Fruit fly (Drosophila melanogaster): ENCODE results near the gene cwo.

dm6 chr3R:10412550-10413459 is 24.7 kb downstream of the cwo start, which contains the start of the genes Irp-1B and Rrp46:
- TF ChIP-seq EcR (GFP tag; optimal IDR thresholded peaks at IDR 0.05) (peak in 1 of 2 experiments; percentile 72), psq (optimal IDR thresholded peaks at IDR 0.05) (no peak), usp (GFP tag; optimal IDR thresholded peaks at IDR 0.05) (no peak)

Measured in whole organism.